Fruit fly (Drosophila melanogaster) whole organism, wandering third instar larva: ENCODE measurements around the gene CG9107.

Source experiments
- Abd-B ChIP-seq: fragments of >200 bp; optimal IDR thresholded peaks from 2 replicates; lab custom pipeline; 2017; ENCODE audit warnings: missing biosample characterization, missing genetic modification characterization
- CG32264 ChIP-seq: fragments of 200-800 bp; sonication (Bioruptor generic); optimal IDR thresholded peaks from 2 replicates; lab custom pipeline; 2016; ENCODE audit warnings: missing biosample characterization, missing genetic modification characterization
- Mio ChIP-seq: sonication (Bioruptor generic); optimal IDR thresholded peaks from 2 replicates; lab custom pipeline; 2016; ENCODE audit warnings: missing biosample characterization, missing genetic modification characterization
- fru ChIP-seq: fragments of 200-800 bp; sonication (Bioruptor generic); optimal IDR thresholded peaks from 3 replicates; lab custom pipeline; 2016; ENCODE audit warnings: missing biosample characterization, mild to moderate bottlenecking, missing genetic modification characterization
- h ChIP-seq: fragments of 200-800 bp; sonication (Bioruptor generic); optimal IDR thresholded peaks from 3 replicates; lab custom pipeline; 2016; ENCODE audit warnings: missing biosample characterization, mild to moderate bottlenecking, missing genetic modification characterization
- pan ChIP-seq: fragments of >200 bp; optimal IDR thresholded peaks from 2 replicates; lab custom pipeline; 2017
- psq ChIP-seq: fragments of 200-800 bp; sonication (Bioruptor generic); optimal IDR thresholded peaks from 3 replicates; lab custom pipeline; 2017; ENCODE audit warnings: missing biosample characterization, mild to moderate bottlenecking, missing genetic modification characterization, moderate library complexity
- woc ChIP-seq: sonication (Bioruptor generic); optimal IDR thresholded peaks from 2 replicates; lab custom pipeline; 2016; ENCODE audit warnings: missing biosample characterization, mild to moderate bottlenecking, missing genetic modification characterization

dm6 chr2L:5986094-5986493, 38.2 kb downstream of the CG9107 start, which contains the start of gene ifc:
- TF ChIP-seq Mio, result no peak
- TF ChIP-seq psq (GFP tag; lab: Kevin White, UChicago), result peak; percentile 30
- TF ChIP-seq CG32264 (GFP tag; lab: Kevin White, UChicago), result no peak
- no peak for TF ChIP-seq Abd-B (GFP tag; lab: Kevin White, UChicago)
- no peak for TF ChIP-seq pan (lab: Kevin White, UChicago)
- TF ChIP-seq h (GFP tag; lab: Kevin White, UChicago), result peak; percentile 64
- peak; percentile 47 for TF ChIP-seq fru (GFP tag; lab: Kevin White, UChicago)
- TF ChIP-seq woc, result peak; percentile 39
